Worm (Caenorhabditis elegans) whole organism, L4/young adult: ENCODE data around the gene vps-39.

ENCODE experiments used
- W03F9.2 ChIP-seq: fragments of 150-350 bp; optimal IDR thresholded peaks from 2 replicates; lab custom pipeline; 2014; ENCODE audit warnings: missing biosample characterization, missing genetic modification characterization
- dao-5 ChIP-seq: sonication (generic microtip); optimal IDR thresholded peaks from 2 replicates; lab custom pipeline; 2016; ENCODE audit warnings: missing genotype, missing genetic modification characterization, moderate library complexity, missing compliant biosample characterization
- him-1 ChIP-seq: sonication (generic microtip); optimal IDR thresholded peaks from 2 replicates; lab custom pipeline; 2016; ENCODE audit warnings: missing genotype, missing genetic modification reagents, missing genetic modification characterization, missing compliant biosample characterization

Gene vps-39

DNA sequence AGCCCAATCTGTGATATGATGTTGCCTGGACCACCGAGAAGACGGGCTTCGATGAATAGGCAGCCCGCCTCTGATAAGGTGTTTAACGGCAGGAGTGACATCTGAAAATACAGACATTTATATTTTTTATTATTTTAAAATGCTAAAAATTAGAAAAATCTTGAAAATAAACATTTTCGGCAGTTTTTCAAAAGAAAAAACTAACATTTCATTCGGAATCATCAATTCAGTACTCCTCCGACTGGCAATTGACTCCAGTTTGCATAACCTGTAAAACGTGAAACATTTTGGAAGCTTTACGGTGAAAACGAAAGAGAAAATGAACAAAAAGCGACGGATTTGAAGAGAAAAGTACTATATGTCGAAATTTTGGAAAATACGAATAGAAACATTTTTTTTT lies 32.4 kb downstream of the vps-39 start, which contains the start of gene ric-7:
Gene ric-7 (minus strand): TSS at position 101 of the 400 bp plus-strand sequence.
- TF ChIP-seq W03F9.2 (tag; lab: Kevin White, UChicago) (no peak), him-1 (tag; lab: Kevin White, UChicago) (no peak), dao-5 (tag; lab: Kevin White, UChicago) (no peak)

ce11 chrV:14004342-14004741 lies 33.8 kb downstream of the vps-39 start:
- TF ChIP-seq W03F9.2 (tag; lab: Kevin White, UChicago) (no peak), dao-5 (tag; lab: Kevin White, UChicago) (no peak), him-1 (tag; lab: Kevin White, UChicago) (no peak)

ce11 chrV:14003587-14004156 lies 34.5 kb downstream of the vps-39 start:
- no peak for TF ChIP-seq W03F9.2 (tag; lab: Kevin White, UChicago)
- TF ChIP-seq dao-5 (tag; lab: Kevin White, UChicago) = no peak
- TF ChIP-seq him-1 (tag; lab: Kevin White, UChicago) = no peak

DNA sequence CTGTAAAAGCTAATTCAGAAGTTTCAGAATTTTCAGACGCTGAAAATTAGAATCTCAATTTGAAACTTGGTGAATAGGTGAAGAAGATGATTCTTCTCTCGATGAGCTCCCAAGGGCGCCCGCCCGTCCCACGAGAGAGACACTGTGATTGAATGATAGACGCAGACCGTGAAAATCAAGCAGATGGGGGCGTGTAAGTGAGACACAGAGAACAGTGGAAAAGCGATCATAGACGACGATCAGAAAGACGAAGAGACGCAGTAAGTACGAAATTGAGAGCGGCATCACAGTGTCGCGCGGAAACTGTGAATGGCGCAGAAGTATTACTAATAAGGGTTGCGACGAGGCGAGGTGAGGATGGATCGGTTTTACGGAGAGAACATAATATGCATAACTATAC lies 35.8 kb downstream of the vps-39 start:
- no peak for TF ChIP-seq dao-5 (tag; lab: Kevin White, UChicago)
- TF ChIP-seq him-1 (tag; lab: Kevin White, UChicago) = no peak
- TF ChIP-seq W03F9.2 (tag; lab: Kevin White, UChicago) = no peak

DNA sequence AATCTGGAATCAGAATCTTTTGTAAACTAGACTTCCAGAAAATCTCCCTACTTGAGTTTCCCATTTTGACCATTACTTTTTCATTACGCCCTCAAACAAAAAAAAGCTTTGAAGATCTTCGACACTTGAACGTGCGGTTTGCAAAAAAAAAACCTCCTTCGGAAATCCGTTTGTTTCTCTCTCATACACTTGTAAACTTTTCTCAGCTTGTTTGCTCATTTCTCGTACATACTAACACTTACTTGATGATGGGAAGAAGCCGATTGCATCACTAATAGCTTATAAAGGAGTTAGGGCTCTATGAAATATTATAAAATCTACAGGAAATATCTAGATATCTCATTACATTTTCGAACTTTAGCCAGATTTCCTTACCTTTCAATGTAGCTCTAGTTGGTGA lies 36.2 kb downstream of the vps-39 start:
- no peak for TF ChIP-seq him-1 (tag; lab: Kevin White, UChicago)

ce11 chrV:13993478-13993877 lies 44.7 kb downstream of the vps-39 start:
- no peak for TF ChIP-seq him-1 (tag; lab: Kevin White, UChicago)
- TF ChIP-seq W03F9.2 (tag; lab: Kevin White, UChicago) = no peak
- no peak for TF ChIP-seq dao-5 (tag; lab: Kevin White, UChicago)

DNA sequence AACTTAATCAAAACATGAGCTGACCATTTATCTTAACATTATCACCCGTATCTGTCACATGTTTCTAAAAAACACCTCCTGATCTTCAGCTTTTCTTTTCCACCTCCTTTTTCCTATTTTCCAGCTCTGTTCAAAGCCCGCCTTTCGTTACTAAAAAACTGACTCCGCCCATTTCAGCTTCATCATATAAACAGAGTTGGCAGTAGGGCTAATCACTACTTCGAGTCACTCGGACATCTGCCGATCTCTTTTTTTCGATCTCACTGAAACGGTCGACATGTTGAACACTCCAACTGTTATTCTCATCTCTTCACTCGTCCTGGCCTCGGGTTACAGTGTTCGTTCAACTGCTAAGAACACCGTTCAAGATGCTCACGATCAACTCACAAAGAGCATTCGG lies 45.7 kb downstream of the vps-39 start, which contains the start of gene droe-4:
Gene droe-4 (plus strand): TSS at position 172 of the 400 bp plus-strand sequence.
- TF ChIP-seq dao-5 (tag; lab: Kevin White, UChicago) (no peak), W03F9.2 (tag; lab: Kevin White, UChicago) (no peak), him-1 (tag; lab: Kevin White, UChicago) (no peak)

ce11 chrV:13986823-13987222 lies 51.4 kb downstream of the vps-39 start:
- TF ChIP-seq W03F9.2 (tag; lab: Kevin White, UChicago) = no peak
- no peak for TF ChIP-seq dao-5 (tag; lab: Kevin White, UChicago)
- no peak for TF ChIP-seq him-1 (tag; lab: Kevin White, UChicago)

DNA sequence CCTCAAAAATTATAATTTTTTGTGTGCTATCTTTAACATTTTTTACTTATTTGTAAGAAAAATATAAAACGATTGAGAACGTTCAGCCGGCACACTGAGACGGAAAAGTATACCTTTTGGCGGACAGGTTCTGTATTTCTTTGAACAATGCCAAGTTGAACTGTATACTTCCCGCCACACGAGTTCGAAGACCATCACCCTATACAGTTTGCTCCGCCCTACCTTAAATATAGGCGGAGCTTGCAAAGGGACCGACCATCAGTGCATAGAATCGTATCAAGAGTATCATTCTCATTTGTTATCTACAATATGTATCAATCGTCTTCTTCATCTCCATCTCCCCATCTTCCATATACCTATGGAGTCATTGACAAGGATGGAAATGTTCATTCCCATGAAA lies 53.4 kb downstream of the vps-39 start, which contains the start of gene end-1:
Gene end-1 (plus strand): TSS at position 301 of the 400 bp plus-strand sequence.
- TF ChIP-seq him-1 (tag; lab: Kevin White, UChicago) = no peak
- TF ChIP-seq dao-5 (tag; lab: Kevin White, UChicago) = no peak
- TF ChIP-seq W03F9.2 (tag; lab: Kevin White, UChicago) = no peak
